Fruit fly (Drosophila melanogaster): ENCODE results near the gene Mkp.

Gene Mkp

DNA sequence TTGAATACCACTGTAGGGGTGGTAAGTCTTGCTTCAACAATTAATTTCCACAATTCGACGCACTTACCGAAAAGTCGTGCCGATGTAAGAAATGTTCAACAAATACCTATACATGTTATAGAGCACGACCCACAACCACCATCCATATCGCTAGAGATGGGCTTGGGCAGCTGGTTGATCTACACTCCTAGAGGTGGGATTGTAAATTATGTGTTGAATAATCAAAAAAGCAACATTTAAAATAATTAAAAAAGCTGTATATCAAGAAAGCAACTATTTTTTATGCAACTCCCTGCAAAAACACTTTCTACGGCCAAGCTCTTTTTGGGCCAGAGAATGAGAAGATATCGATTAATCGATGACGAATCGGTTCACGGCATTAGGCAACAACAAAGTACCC is at the start of gene Mkp, which contains the start of the genes CG34140 and Mtch (continued):
- peak; percentile 86 for TF ChIP-seq CG12942 (GFP tag; optimal IDR thresholded peaks at IDR 0.05)
- TF ChIP-seq Side (GFP tag; optimal IDR thresholded peaks at IDR 0.05): peak; percentile 87
- peak; percentile 48 for TF ChIP-seq wek (GFP tag; optimal IDR thresholded peaks at IDR 0.05)
- peak; percentile 92 for TF ChIP-seq CG9932 (GFP tag; IDR thresholded peaks at IDR 0.05)
- TF ChIP-seq jigr1 (GFP tag; IDR thresholded peaks at IDR 0.05): no peak
- TF ChIP-seq CG10462 (GFP tag; optimal IDR thresholded peaks at IDR 0.05): peak; percentile 86
- TF ChIP-seq CG2199 (GFP tag; IDR thresholded peaks at IDR 0.05): no peak
- TF ChIP-seq hkb (optimal IDR thresholded peaks at IDR 0.05): peak; percentile 88
- TF ChIP-seq hkb (GFP tag; IDR thresholded peaks at IDR 0.05): peak; percentile 85
- TF ChIP-seq Abd-B (GFP tag; optimal IDR thresholded peaks at IDR 0.05): peak; percentile 84
- peak; percentile 91 for TF ChIP-seq CG32532 (GFP tag; IDR thresholded peaks at IDR 0.05)
- peak; percentile 76 for TF ChIP-seq gcm2 (GFP tag; optimal IDR thresholded peaks at IDR 0.05)
- 0 out of 2 replicates have a peak, but pooled peaks have one; percentile 59 for TF ChIP-seq CG42726 (GFP tag; IDR thresholded peaks at IDR 0.05; ENCODE audit: partially characterized antibody)
- TF ChIP-seq Max (GFP tag; optimal IDR thresholded peaks at IDR 0.05): peak; percentile 88
- no peak for TF ChIP-seq CG3281 (GFP tag; optimal IDR thresholded peaks at IDR 0.05)
- peak; percentile 14 for TF ChIP-seq CG17802 (tag; optimal IDR thresholded peaks at IDR 0.05)
- peak; percentile 89 for TF ChIP-seq Antp (GFP tag; optimal IDR thresholded peaks at IDR 0.05)
- TF ChIP-seq gsb-n (tag; optimal IDR thresholded peaks at IDR 0.05): no peak
- no peak for TF ChIP-seq CG10147 (GFP tag; optimal IDR thresholded peaks at IDR 0.05)
- TF ChIP-seq Trl (optimal IDR thresholded peaks at IDR 0.05): no peak
- peak; percentile 93 for TF ChIP-seq Trl (GFP tag; optimal IDR thresholded peaks at IDR 0.05)
- TF ChIP-seq D19B (GFP tag; optimal IDR thresholded peaks at IDR 0.05): no peak
- peak; percentile 80 for TF ChIP-seq CG9215 (GFP tag; IDR thresholded peaks at IDR 0.05)
- peak; percentile 76 for TF ChIP-seq Rx (GFP tag; IDR thresholded peaks at IDR 0.05)
- TF ChIP-seq CG7928 (GFP tag; optimal IDR thresholded peaks at IDR 0.05): no peak
- no peak for TF ChIP-seq CG8478 (optimal IDR thresholded peaks at IDR 0.05)
- peak; percentile 73 for TF ChIP-seq ewg (GFP tag; optimal IDR thresholded peaks at IDR 0.05)
- peak; percentile 94 for TF ChIP-seq CG2116 (GFP tag; optimal IDR thresholded peaks at IDR 0.05)
- TF ChIP-seq Rfx (GFP tag; IDR thresholded peaks at IDR 0.05): peak; percentile 87
- peak; percentile 95 for TF ChIP-seq CG16813 (GFP tag; IDR thresholded peaks at IDR 0.05; ENCODE audit: partially characterized antibody)
- 0 out of 2 replicates have a peak, but pooled peaks have one; percentile 21 for TF ChIP-seq sens-2 (GFP tag; IDR thresholded peaks at IDR 0.05)
- no peak for TF ChIP-seq Fer3 (tag; optimal IDR thresholded peaks at IDR 0.05)
- no peak for TF ChIP-seq ac (GFP tag; optimal IDR thresholded peaks at IDR 0.05)
- peak; percentile 88 for TF ChIP-seq az2 (GFP tag; optimal IDR thresholded peaks at IDR 0.05)
- peak; percentile 76 for TF ChIP-seq CG4404 (GFP tag; IDR thresholded peaks at IDR 0.05)
- no peak for TF ChIP-seq dimm (GFP tag; IDR thresholded peaks at IDR 0.05)
- TF ChIP-seq CG15601 (tag; optimal IDR thresholded peaks at IDR 0.05): peak; percentile 79
- TF ChIP-seq org-1 (GFP tag; optimal IDR thresholded peaks at IDR 0.05): no peak
- peak; percentile 88 for TF ChIP-seq slbo (GFP tag; IDR thresholded peaks at IDR 0.05)
- TF ChIP-seq CG6813 (GFP tag; optimal IDR thresholded peaks at IDR 0.05): no peak
- TF ChIP-seq CG43689 (GFP tag; IDR thresholded peaks at IDR 0.05): 0 out of 2 replicates have a peak, but pooled peaks have one; percentile 29
- TF ChIP-seq CG12071 (GFP tag; optimal IDR thresholded peaks at IDR 0.05): no peak
- TF ChIP-seq HmgD (GFP tag; optimal IDR thresholded peaks at IDR 0.05): peak; percentile 39
- TF ChIP-seq CG6791 (GFP tag; IDR thresholded peaks at IDR 0.05; ENCODE audit: partially characterized antibody): peak; percentile 74; the same call in 2 of the 3 replicates
- peak; percentile 76 for TF ChIP-seq CG11247 (GFP tag; IDR thresholded peaks at IDR 0.05)
- TF ChIP-seq CG9797 (GFP tag; optimal IDR thresholded peaks at IDR 0.05): peak; percentile 84
- no peak for TF ChIP-seq CG18262 (tag; optimal IDR thresholded peaks at IDR 0.05)
- peak; percentile 96 for TF ChIP-seq unc-4 (GFP tag; IDR thresholded peaks at IDR 0.05; ENCODE audit: partially characterized antibody)
- peak; percentile 67; the same call in 1 of the 2 replicates for TF ChIP-seq wdn (GFP tag; IDR thresholded peaks at IDR 0.05)
- peak; percentile 33; the same call in 1 of the 3 replicates for TF ChIP-seq CG11093 (GFP tag; IDR thresholded peaks at IDR 0.05)
- no peak for TF ChIP-seq nau (GFP tag; optimal IDR thresholded peaks at IDR 0.05)
- peak; percentile 92 for TF ChIP-seq CG12391 (tag; optimal IDR thresholded peaks at IDR 0.05)

All from whole organism, embryonic.